Worm (Caenorhabditis elegans): ENCODE results near the gene lmd-3.

lmd-3 gene

DNA sequence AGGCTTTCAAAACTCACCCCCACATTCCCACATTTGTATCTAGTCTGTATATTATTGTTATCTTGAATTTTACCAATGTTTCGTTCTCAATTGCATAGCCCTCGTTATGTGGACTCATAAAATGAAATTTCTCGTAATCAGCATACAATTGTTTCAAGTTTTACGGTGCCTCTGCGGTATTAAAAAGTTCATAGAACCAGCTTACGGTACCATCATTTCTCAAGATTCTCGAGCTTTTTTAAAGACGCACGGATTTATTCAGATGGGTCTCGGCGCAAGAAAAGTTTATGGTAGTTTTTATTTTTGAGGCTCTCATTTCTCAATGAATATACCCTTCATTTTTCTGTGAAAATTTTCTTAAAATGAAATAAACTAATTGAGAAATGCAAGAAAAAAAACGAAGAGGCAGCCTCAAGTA, 29.5 kb downstream of the lmd-3 start (continued):
- TF ChIP-seq Y48G9A.11 (GFP tag; IDR thresholded peaks at IDR 0.05) (no peak), mes-2 (tag; optimal IDR thresholded peaks at IDR 0.05; ENCODE audit: poor library complexity, severe bottlenecking) (no peak), ztf-7 (tag; optimal IDR thresholded peaks at IDR 0.05) (no peak), T20F7.1 (GFP tag; optimal IDR thresholded peaks at IDR 0.05) (no peak), daf-16 (GFP tag; optimal IDR thresholded peaks at IDR 0.05) (no peak), daf-16 (tag; optimal IDR thresholded peaks at IDR 0.05) (no peak), nhr-28 (tag; optimal IDR thresholded peaks at IDR 0.05) (no peak), nhr-42 (GFP tag; IDR thresholded peaks at IDR 0.05) (no peak), snpc-1.2 (GFP tag; IDR thresholded peaks at IDR 0.05) (peak; percentile 58; the same call in 1 of the 2 replicates), aly-2 (tag; optimal IDR thresholded peaks at IDR 0.05) (no peak), tra-1 (GFP tag; IDR thresholded peaks at IDR 0.05) (no peak), mdt-29 (GFP tag; IDR thresholded peaks at IDR 0.05) (no peak), nhr-6 (tag; optimal IDR thresholded peaks at IDR 0.05) (no peak), nhr-76 (tag; optimal IDR thresholded peaks at IDR 0.05) (no peak), tag-97 (GFP tag; IDR thresholded peaks at IDR 0.05) (no peak), ctbp-1 (GFP tag; IDR thresholded peaks at IDR 0.05) (no peak), dmd-6 (GFP tag; IDR thresholded peaks at IDR 0.05) (no peak), cey-2 (tag; optimal IDR thresholded peaks at IDR 0.05; ENCODE audit: borderline replicate concordance, insufficient read depth) (no peak), dve-1 (tag; optimal IDR thresholded peaks at IDR 0.05; ENCODE audit: insufficient read depth) (no peak), F44E2.7 (GFP tag; IDR thresholded peaks at IDR 0.05) (no peak), daf-12 (tag; optimal IDR thresholded peaks at IDR 0.05) (no peak), pha-4 (GFP tag; IDR thresholded peaks at IDR 0.05) (no peak), pha-4 (tag; optimal IDR thresholded peaks at IDR 0.05) (no peak), hif-1 (tag; optimal IDR thresholded peaks at IDR 0.05) (no peak), ces-1 (GFP tag; optimal IDR thresholded peaks at IDR 0.05) (no peak), unc-130 (GFP tag; optimal IDR thresholded peaks at IDR 0.05) (peak; percentile 37), nhr-102 (tag; optimal IDR thresholded peaks at IDR 0.05) (peak; percentile 38), lim-7 (GFP tag; IDR thresholded peaks at IDR 0.05) (no peak), gei-8 (GFP tag; optimal IDR thresholded peaks at IDR 0.05) (no peak), zfp-3 (GFP tag; conservative IDR thresholded peaks at IDR 0.05) (no peak), mep-1 (tag; optimal IDR thresholded peaks at IDR 0.05) (no peak), mxl-3 (GFP tag; optimal IDR thresholded peaks at IDR 0.05) (no peak), zip-11 (GFP tag; IDR thresholded peaks at IDR 0.05) (no peak), rbr-2 (tag; optimal IDR thresholded peaks at IDR 0.05) (no peak), ceh-32 (tag; optimal IDR thresholded peaks at IDR 0.05; ENCODE audit: poor library complexity) (no peak), zfp-2 (tag; optimal IDR thresholded peaks at IDR 0.05) (no peak), daf-19 (GFP tag; conservative IDR thresholded peaks at IDR 0.05) (no peak), ZK337.2 (GFP tag; IDR thresholded peaks at IDR 0.05) (no peak), madf-5 (GFP tag; IDR thresholded peaks at IDR 0.05) (no peak), jun-1 (tag; optimal IDR thresholded peaks at IDR 0.05) (no peak), lin-38 (GFP tag; IDR thresholded peaks at IDR 0.05) (peak; percentile 70), spr-1 (tag; optimal IDR thresholded peaks at IDR 0.05) (no peak), sdz-12 (GFP tag; optimal IDR thresholded peaks at IDR 0.05) (no peak), nhr-77 (tag; optimal IDR thresholded peaks at IDR 0.05) (no peak), zip-2 (tag; optimal IDR thresholded peaks at IDR 0.05) (no peak), R02D3.7 (tag; optimal IDR thresholded peaks at IDR 0.05) (no peak), lsy-2 (tag; optimal IDR thresholded peaks at IDR 0.05) (no peak), zag-1 (tag; optimal IDR thresholded peaks at IDR 0.05) (no peak), unc-39 (tag; optimal IDR thresholded peaks at IDR 0.05) (no peak), lir-3 (tag; optimal IDR thresholded peaks at IDR 0.05) (no peak), saeg-2 (GFP tag; IDR thresholded peaks at IDR 0.05) (no peak)
